Worm (Caenorhabditis elegans): ENCODE data around the gene F44E5.17.
A peak's percentile ranks its signal among the peaks of the same experiment; 100 is the strongest.

The F44E5.17 gene

DNA sequence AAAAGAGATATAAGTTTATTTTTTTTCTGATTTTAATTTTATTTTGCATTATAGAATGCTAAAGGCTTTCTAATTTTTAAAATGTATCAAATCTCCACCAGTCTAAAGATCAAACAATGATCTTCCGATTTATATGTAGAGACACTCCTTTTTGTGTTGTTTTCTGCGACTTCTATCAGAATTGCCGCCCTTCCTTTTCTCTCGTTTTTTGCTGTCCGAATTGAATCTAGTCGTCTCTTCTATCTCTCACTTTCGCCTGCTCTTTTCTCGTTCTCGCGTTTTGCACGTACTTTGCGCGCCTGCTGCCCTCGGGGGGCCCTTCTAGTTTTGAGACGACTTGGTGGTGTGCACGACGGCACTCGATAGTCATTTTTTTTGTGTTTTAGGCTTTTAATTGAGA, 24.0 kb downstream of the F44E5.17 start (continued):
- TF ChIP-seq nhr-47 (tag; optimal IDR thresholded peaks at IDR 0.05) (peak; percentile 50), lsy-2 (tag; optimal IDR thresholded peaks at IDR 0.05) (peak; percentile 23 to 44), blmp-1 (tag; optimal IDR thresholded peaks at IDR 0.05) (peak; percentile 59)

- no peak for TF ChIP-seq efl-3 (GFP tag; optimal IDR thresholded peaks at IDR 0.05)
- TF ChIP-seq dsc-1 (tag; optimal IDR thresholded peaks at IDR 0.05) = peak; percentile 40
- TF ChIP-seq tlp-1 (tag; optimal IDR thresholded peaks at IDR 0.05) = no peak
- TF ChIP-seq unc-98 (GFP tag; IDR thresholded peaks at IDR 0.05) = no peak
- TF ChIP-seq lsy-2 (tag; optimal IDR thresholded peaks at IDR 0.05) = no peak
- TF ChIP-seq tbx-2 (tag; optimal IDR thresholded peaks at IDR 0.05) = no peak
- TF ChIP-seq nhr-20 (tag; optimal IDR thresholded peaks at IDR 0.05) = no peak
- TF ChIP-seq aha-1 (tag; optimal IDR thresholded peaks at IDR 0.05) = no peak
- no peak for TF ChIP-seq nhr-77 (tag; optimal IDR thresholded peaks at IDR 0.05)
Measured at ce11 chrII:11723904-11724303, 24.5 kb downstream of the F44E5.17 start, which contains the start of gene ldh-1. Gene ldh-1, plus strand, starts transcription at chrII:11724204.

DNA sequence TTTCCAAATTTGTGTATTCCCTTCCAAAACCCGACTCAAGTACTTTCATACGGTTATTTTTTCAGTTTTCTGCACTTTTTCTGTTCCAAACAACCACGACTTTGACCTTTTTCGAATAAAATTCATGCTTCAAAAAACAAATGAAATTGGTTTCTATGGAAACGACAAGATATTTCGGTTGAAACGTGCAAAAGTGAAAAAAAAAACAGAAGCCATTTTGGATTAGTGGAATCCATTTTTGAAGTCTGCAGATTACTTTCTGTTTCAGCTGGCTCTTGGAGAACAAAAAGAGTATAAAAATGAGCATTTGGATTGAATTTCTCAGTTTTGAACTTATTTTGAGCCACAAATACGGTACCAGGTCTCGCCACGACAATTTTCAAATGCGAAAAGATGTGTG, 26.2 kb downstream of the F44E5.17 start:
- no peak for TF ChIP-seq egl-13 (tag; optimal IDR thresholded peaks at IDR 0.05)
- no peak for TF ChIP-seq ets-5 (GFP tag; IDR thresholded peaks at IDR 0.05)
- TF ChIP-seq Y116A8C.19 (tag; optimal IDR thresholded peaks at IDR 0.05; ENCODE audit: borderline replicate concordance) = no peak
- no peak for TF ChIP-seq ceh-82 (tag; optimal IDR thresholded peaks at IDR 0.05)
- TF ChIP-seq fkh-10 (GFP tag; optimal IDR thresholded peaks at IDR 0.05) = no peak
- TF ChIP-seq nhr-20 (tag; optimal IDR thresholded peaks at IDR 0.05) = no peak
- no peak for TF ChIP-seq grh-1 (GFP tag; IDR thresholded peaks at IDR 0.05)
- TF ChIP-seq pax-3 (tag; optimal IDR thresholded peaks at IDR 0.05) = peak; percentile 2
- no peak for TF ChIP-seq fos-1 (tag; optimal IDR thresholded peaks at IDR 0.05)
- no peak for TF ChIP-seq ceh-88 (GFP tag; IDR thresholded peaks at IDR 0.05)
- peak; percentile 11 for TF ChIP-seq nhr-71 (tag; optimal IDR thresholded peaks at IDR 0.05)
- TF ChIP-seq skn-1 (tag; optimal IDR thresholded peaks at IDR 0.05) = no peak
- TF ChIP-seq zip-4 (GFP tag; optimal IDR thresholded peaks at IDR 0.05) = no peak
- no peak for TF ChIP-seq lin-39 (tag; optimal IDR thresholded peaks at IDR 0.05)
- TF ChIP-seq sox-4 (tag; optimal IDR thresholded peaks at IDR 0.05) = peak; percentile 17
- no peak for TF ChIP-seq unc-98 (GFP tag; IDR thresholded peaks at IDR 0.05)
- no peak for TF ChIP-seq efl-1 (optimal IDR thresholded peaks at IDR 0.05)
- no peak for TF ChIP-seq efl-1 (GFP tag; optimal IDR thresholded peaks at IDR 0.05 in 1 of 2)
- peak; percentile 90 for TF ChIP-seq fkh-8 (tag; optimal IDR thresholded peaks at IDR 0.05)
- TF ChIP-seq ceh-90 (tag; optimal IDR thresholded peaks at IDR 0.05) = no peak
- no peak for TF ChIP-seq nhr-90 (tag; optimal IDR thresholded peaks at IDR 0.05; ENCODE audit: poor library complexity)

DNA sequence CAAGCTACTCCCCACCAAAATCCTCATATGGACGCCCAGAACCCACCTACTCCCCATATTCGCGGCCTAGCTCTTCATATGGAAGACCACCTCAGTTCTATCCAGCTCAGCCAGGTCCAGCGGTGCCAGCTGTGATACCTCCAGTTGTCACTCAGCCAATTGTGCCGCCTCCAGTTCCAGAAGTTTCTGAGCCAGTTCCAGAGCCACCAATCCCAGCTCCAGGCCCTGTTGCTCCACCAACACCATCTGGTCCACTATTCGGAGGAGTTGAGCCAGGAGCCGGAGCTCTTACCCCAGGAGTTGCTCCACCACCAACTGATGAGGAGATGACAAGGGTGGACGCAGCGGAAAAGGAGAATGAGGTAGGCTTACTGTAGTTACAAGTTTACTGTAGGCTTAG, 26.8 kb downstream of the F44E5.17 start:
- TF ChIP-seq ets-5 (GFP tag; IDR thresholded peaks at IDR 0.05) = no peak
- no peak for TF ChIP-seq ceh-90 (tag; optimal IDR thresholded peaks at IDR 0.05)
- TF ChIP-seq hlh-17 (GFP tag; optimal IDR thresholded peaks at IDR 0.05; ENCODE audit: borderline replicate concordance) = no peak
- TF ChIP-seq hlh-4 (tag; optimal IDR thresholded peaks at IDR 0.05) = no peak
- no peak for TF ChIP-seq jun-1 (tag; optimal IDR thresholded peaks at IDR 0.05)
- no peak for TF ChIP-seq tbx-2 (tag; optimal IDR thresholded peaks at IDR 0.05)

ce11 chrII:11720819-11721218, 27.6 kb downstream of the F44E5.17 start:
- TF ChIP-seq mep-1 (tag; optimal IDR thresholded peaks at IDR 0.05) (no peak), lin-13 (GFP tag; optimal IDR thresholded peaks at IDR 0.05) (no peak), egl-27 (tag; optimal IDR thresholded peaks at IDR 0.05) (no peak), unc-30 (tag; optimal IDR thresholded peaks at IDR 0.05) (no peak), hlh-17 (GFP tag; optimal IDR thresholded peaks at IDR 0.05; ENCODE audit: borderline replicate concordance) (no peak), unc-130 (tag; optimal IDR thresholded peaks at IDR 0.05) (no peak), mab-9 (GFP tag; IDR thresholded peaks at IDR 0.05) (no peak)

Data from whole organism, L1 larva.